Fruit fly (Drosophila melanogaster): Measurements from ENCODE around the gene CG14683.

Gene CG14683

DNA sequence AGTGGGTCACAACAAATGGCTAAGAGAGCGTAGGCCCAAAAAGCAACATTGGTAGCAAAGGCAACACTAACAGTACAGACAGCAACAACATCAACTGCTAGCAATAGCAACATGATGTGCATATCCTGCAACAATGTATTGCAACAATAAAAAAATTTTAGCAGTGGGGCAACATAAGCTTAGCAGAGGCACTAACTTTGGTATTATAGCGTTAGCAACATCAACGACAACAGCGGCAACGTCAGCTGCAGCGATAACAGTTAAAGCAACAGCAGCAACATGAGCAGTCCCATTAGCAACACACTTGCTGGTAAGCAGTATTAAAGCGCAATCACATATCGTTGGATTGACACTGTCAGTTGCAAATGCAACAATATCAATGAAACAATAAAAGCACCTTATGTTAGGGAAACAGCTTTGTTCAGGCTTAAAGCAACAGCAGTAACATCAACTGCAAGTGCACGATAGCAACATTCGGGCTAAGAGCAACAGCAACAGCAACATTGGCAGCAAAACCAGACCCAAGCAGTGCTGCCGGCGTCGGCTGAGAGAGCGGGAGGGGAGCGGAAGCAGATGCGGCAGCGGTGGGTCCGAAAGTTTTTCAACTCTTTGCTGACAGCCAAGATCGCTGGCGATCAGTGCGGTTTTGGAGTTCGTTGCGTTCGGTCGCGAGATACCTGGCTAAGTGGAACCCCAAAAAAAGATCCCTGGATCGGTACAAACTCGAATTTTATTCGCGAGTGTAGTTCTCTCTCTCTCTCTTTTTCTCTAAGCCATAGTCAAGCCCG, 9.9 kb upstream of the CG14683 start, which contains the start of gene Skel:
Skel (plus strand) TSS at position 637 of the 788 bp plus-strand sequence.
- no peak for TF ChIP-seq gl (tag; optimal IDR thresholded peaks at IDR 0.05)
- peak; percentile 39; the same call in 1 of the 2 replicates for TF ChIP-seq Ets98B (GFP tag; IDR thresholded peaks at IDR 0.05)
- TF ChIP-seq CG4496 (GFP tag; IDR thresholded peaks at IDR 0.05), result no peak
- TF ChIP-seq CG13204 (GFP tag; optimal IDR thresholded peaks at IDR 0.05), result peak; percentile 14
- TF ChIP-seq CG15710 (tag; optimal IDR thresholded peaks at IDR 0.05), result no peak

DNA sequence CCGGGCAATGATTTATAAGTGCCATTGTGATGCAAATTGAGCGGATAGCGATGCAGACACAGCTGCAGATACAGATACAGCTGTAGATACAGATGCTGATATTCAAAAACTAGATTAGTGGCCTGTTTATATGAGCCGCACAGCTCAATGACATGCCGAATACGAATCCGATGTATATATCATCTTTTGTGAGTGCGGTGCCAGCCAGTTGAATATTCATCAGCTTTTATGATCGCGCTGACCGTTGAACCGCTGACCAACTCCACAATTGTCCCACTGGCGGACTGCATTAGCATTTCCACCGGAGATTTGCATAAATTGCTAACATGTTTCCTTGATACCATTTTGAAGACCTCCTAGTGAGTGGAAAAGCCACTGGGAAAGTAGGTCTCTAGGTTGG, 9.1 kb upstream of the CG14683 start:
- no peak for TF ChIP-seq CG14655 (GFP tag; optimal IDR thresholded peaks at IDR 0.05)
- TF ChIP-seq CG13204 (GFP tag; optimal IDR thresholded peaks at IDR 0.05), result no peak
- TF ChIP-seq Ets98B (GFP tag; IDR thresholded peaks at IDR 0.05), result no peak
- TF ChIP-seq CG10348 (GFP tag; IDR thresholded peaks at IDR 0.05), result no peak
- no peak for TF ChIP-seq D1 (tag; optimal IDR thresholded peaks at IDR 0.05)
- no peak for TF ChIP-seq CG15710 (tag; optimal IDR thresholded peaks at IDR 0.05)
- no peak for TF ChIP-seq CG8301 (tag; optimal IDR thresholded peaks at IDR 0.05)
- TF ChIP-seq CG9948 (tag; optimal IDR thresholded peaks at IDR 0.05), result no peak
- no peak for TF ChIP-seq CG17806 (tag; optimal IDR thresholded peaks at IDR 0.05)

DNA sequence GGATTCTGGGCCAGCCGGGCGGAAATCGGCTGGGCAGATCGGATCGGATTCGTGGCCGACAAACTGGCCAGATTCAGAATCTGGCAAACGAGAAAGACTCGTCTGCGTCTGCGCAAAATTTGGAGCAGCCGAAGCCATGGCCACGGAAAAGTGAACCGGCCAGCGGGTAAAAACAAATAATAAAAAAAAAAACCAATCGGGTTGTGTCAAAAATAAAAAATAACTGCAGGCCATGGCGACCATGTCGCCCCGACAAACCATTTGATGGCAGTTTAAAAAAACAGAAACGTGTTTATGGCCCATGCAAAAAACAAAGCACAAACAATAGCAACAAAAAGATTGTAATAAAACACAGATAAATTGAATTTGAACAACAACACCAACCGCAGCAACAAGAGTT, 8.3 kb upstream of the CG14683 start:
- TF ChIP-seq CG8159 (tag; optimal IDR thresholded peaks at IDR 0.05), result no peak
- no peak; the same call in 1 of the 2 replicates for TF ChIP-seq rn (GFP tag; IDR thresholded peaks at IDR 0.05)
- no peak for TF ChIP-seq CG8301 (tag; optimal IDR thresholded peaks at IDR 0.05)
- TF ChIP-seq CG12605 (GFP tag; IDR thresholded peaks at IDR 0.05), result no peak; the same call in 1 of the 2 replicates
- TF ChIP-seq Ets98B (GFP tag; IDR thresholded peaks at IDR 0.05), result peak; percentile 44; the same call in 1 of the 2 replicates
- no peak for TF ChIP-seq CG34367 (tag; optimal IDR thresholded peaks at IDR 0.05)
- no peak for TF ChIP-seq CG15710 (tag; optimal IDR thresholded peaks at IDR 0.05)
- no peak for TF ChIP-seq fd96Ca (GFP tag; IDR thresholded peaks at IDR 0.05)

dm6 chr3R:10688835-10689234, 7.6 kb upstream of the CG14683 start:
- TF ChIP-seq gl (tag; optimal IDR thresholded peaks at IDR 0.05), result no peak
- TF ChIP-seq Snoo (tag; optimal IDR thresholded peaks at IDR 0.05), result no peak
- peak; percentile 44; the same call in 1 of the 2 replicates for TF ChIP-seq CG32121 (GFP tag; IDR thresholded peaks at IDR 0.05)
- no peak for TF ChIP-seq CG8159 (tag; optimal IDR thresholded peaks at IDR 0.05)
- TF ChIP-seq CG13204 (GFP tag; optimal IDR thresholded peaks at IDR 0.05), result no peak
- TF ChIP-seq CG17806 (tag; optimal IDR thresholded peaks at IDR 0.05), result no peak
- no peak for TF ChIP-seq Pif1A (GFP tag; optimal IDR thresholded peaks at IDR 0.05)
- TF ChIP-seq CG9948 (tag; optimal IDR thresholded peaks at IDR 0.05), result no peak
- TF ChIP-seq rn (GFP tag; IDR thresholded peaks at IDR 0.05), result no peak
- no peak for TF ChIP-seq fd96Ca (GFP tag; IDR thresholded peaks at IDR 0.05)
- TF ChIP-seq CG15710 (tag; optimal IDR thresholded peaks at IDR 0.05), result no peak
- TF ChIP-seq Ets98B (GFP tag; IDR thresholded peaks at IDR 0.05), result 0 out of 2 replicates have a peak, but pooled peaks have one; percentile 20
- no peak for TF ChIP-seq Pif1B (GFP tag; optimal IDR thresholded peaks at IDR 0.05)
- no peak for TF ChIP-seq CG34367 (tag; optimal IDR thresholded peaks at IDR 0.05)
- TF ChIP-seq CG8301 (tag; optimal IDR thresholded peaks at IDR 0.05), result no peak
- TF ChIP-seq CG14655 (GFP tag; optimal IDR thresholded peaks at IDR 0.05), result no peak
- no peak for TF ChIP-seq CG12605 (GFP tag; IDR thresholded peaks at IDR 0.05)
- peak; percentile 70; the same call in 2 of the 3 replicates for TF ChIP-seq CG4496 (GFP tag; IDR thresholded peaks at IDR 0.05)
- TF ChIP-seq D1 (tag; optimal IDR thresholded peaks at IDR 0.05), result no peak
- no peak for TF ChIP-seq EcR (GFP tag; optimal IDR thresholded peaks at IDR 0.05)

dm6 chr3R:10699020-10699951, 2.8 kb downstream of the CG14683 start:
- TF ChIP-seq CG34367 (tag; optimal IDR thresholded peaks at IDR 0.05) (no peak), CG15710 (tag; optimal IDR thresholded peaks at IDR 0.05) (no peak)

dm6 chr3R:10700638-10701037, 4.2 kb downstream of the CG14683 start:
- TF ChIP-seq Pif1B (GFP tag; optimal IDR thresholded peaks at IDR 0.05), result no peak
- no peak for TF ChIP-seq Pif1A (GFP tag; optimal IDR thresholded peaks at IDR 0.05)
- TF ChIP-seq EcR (GFP tag; optimal IDR thresholded peaks at IDR 0.05), result no peak
- no peak for TF ChIP-seq CG10348 (GFP tag; IDR thresholded peaks at IDR 0.05)
- TF ChIP-seq CG15710 (tag; optimal IDR thresholded peaks at IDR 0.05), result no peak
- no peak for TF ChIP-seq CG34367 (tag; optimal IDR thresholded peaks at IDR 0.05)
- no peak for TF ChIP-seq CG12605 (GFP tag; IDR thresholded peaks at IDR 0.05)
- TF ChIP-seq Ets98B (GFP tag; IDR thresholded peaks at IDR 0.05), result no peak
- no peak for TF ChIP-seq CG9948 (tag; optimal IDR thresholded peaks at IDR 0.05)
- TF ChIP-seq CG8301 (tag; optimal IDR thresholded peaks at IDR 0.05), result no peak
- TF ChIP-seq CG13204 (GFP tag; optimal IDR thresholded peaks at IDR 0.05), result no peak
- no peak for TF ChIP-seq Snoo (tag; optimal IDR thresholded peaks at IDR 0.05)
- TF ChIP-seq D1 (tag; optimal IDR thresholded peaks at IDR 0.05), result no peak
- TF ChIP-seq CG14655 (GFP tag; optimal IDR thresholded peaks at IDR 0.05), result no peak
- no peak for TF ChIP-seq CG4496 (GFP tag; IDR thresholded peaks at IDR 0.05)
- no peak for TF ChIP-seq gl (tag; optimal IDR thresholded peaks at IDR 0.05)
- no peak for TF ChIP-seq CG8159 (tag; optimal IDR thresholded peaks at IDR 0.05)
- no peak for TF ChIP-seq CG32121 (GFP tag; IDR thresholded peaks at IDR 0.05)
- TF ChIP-seq CG17806 (tag; optimal IDR thresholded peaks at IDR 0.05), result no peak
- TF ChIP-seq fd96Ca (GFP tag; IDR thresholded peaks at IDR 0.05), result no peak
